Worm (Caenorhabditis elegans): ENCODE results near the gene rla-2.

- no peak for TF ChIP-seq Y67H2A.10 (GFP tag; conservative IDR thresholded peaks at IDR 0.05)
- TF ChIP-seq let-607 (tag; optimal IDR thresholded peaks at IDR 0.05) = no peak
- TF ChIP-seq mxl-1 (tag; optimal IDR thresholded peaks at IDR 0.05) = no peak
- no peak for TF ChIP-seq B0019.2 (GFP tag; conservative IDR thresholded peaks at IDR 0.05)
- no peak for TF ChIP-seq ztf-18 (tag; optimal IDR thresholded peaks at IDR 0.05)
- no peak for TF ChIP-seq hlh-12 (tag; optimal IDR thresholded peaks at IDR 0.05)
- TF ChIP-seq ztf-25 (GFP tag; IDR thresholded peaks at IDR 0.05) = no peak
- TF ChIP-seq repo-1 (tag; optimal IDR thresholded peaks at IDR 0.05) = no peak
- TF ChIP-seq unc-62 (GFP tag; optimal IDR thresholded peaks at IDR 0.05) = no peak
- TF ChIP-seq F22D6.2 (tag; optimal IDR thresholded peaks at IDR 0.05) = no peak
- no peak for TF ChIP-seq B0336.3 (GFP tag; IDR thresholded peaks at IDR 0.05)
- no peak for TF ChIP-seq ZK185.1 (tag; optimal IDR thresholded peaks at IDR 0.05; ENCODE audit: poor library complexity, severe bottlenecking)
- TF ChIP-seq ztf-6 (GFP tag; IDR thresholded peaks at IDR 0.05) = no peak
Observed at ce11 chrIV:13328059-13328458, 42.0 kb downstream of the rla-2 start, which contains the start of gene far-6.

Data from whole organism, young adult.